Fruit fly (Drosophila melanogaster) whole organism, prepupa: ENCODE data around the gene CG17078.

ENCODE experiments used
- Blimp-1 ChIP-seq: fragments of 200-800 bp; sonication (Bioruptor generic); optimal IDR thresholded peaks from 3 replicates; lab custom pipeline; 2017; ENCODE audit warnings: missing biosample characterization, missing genetic modification characterization, mild to moderate bottlenecking, moderate library complexity, missing genetic modification reagents
- CG10631 ChIP-seq: fragments of 200-800 bp; sonication (Bioruptor generic); optimal IDR thresholded peaks from 2 replicates; lab custom pipeline; 2016; ENCODE audit warnings: missing biosample characterization, missing genetic modification characterization
- CG15336 ChIP-seq: fragments of 200-800 bp; sonication (Bioruptor generic); IDR thresholded peaks from 2 replicates; pipeline ENCODE4 v1.3.6; 2022; ENCODE audit warnings: missing biosample characterization, missing genetic modification characterization
- CG16779 ChIP-seq: fragments of 200-800 bp; sonication (Bioruptor generic); optimal IDR thresholded peaks from 3 replicates; lab custom pipeline; 2017; ENCODE audit warnings: missing biosample characterization, mild to moderate bottlenecking, missing genetic modification characterization
- CG3032 ChIP-seq: fragments of 200-800 bp; optimal IDR thresholded peaks from 2 replicates; lab custom pipeline; 2019; ENCODE audit warnings: missing biosample characterization, mild to moderate bottlenecking, missing genetic modification characterization, moderate library complexity
- CG32006 ChIP-seq: fragments of 200-800 bp; sonication (Bioruptor generic); optimal IDR thresholded peaks from 3 replicates; lab custom pipeline; 2017; ENCODE audit warnings: missing biosample characterization, mild to moderate bottlenecking, missing genetic modification characterization
- CG3919 ChIP-seq: fragments of 200-800 bp; sonication (Bioruptor generic); optimal IDR thresholded peaks from 3 replicates; lab custom pipeline; 2016; ENCODE audit warnings: missing biosample characterization, missing genetic modification characterization
- CG6808 ChIP-seq: fragments of 200-800 bp; sonication (Bioruptor generic); optimal IDR thresholded peaks from 3 replicates; lab custom pipeline; 2017; ENCODE audit warnings: missing biosample characterization, missing genetic modification characterization, mild to moderate bottlenecking, moderate library complexity, missing genetic modification reagents
- CG6854 ChIP-seq: fragments of 200-800 bp; sonication (Bioruptor generic); optimal IDR thresholded peaks from 2 replicates; lab custom pipeline; 2017; ENCODE audit warnings: missing biosample characterization, mild to moderate bottlenecking, missing genetic modification characterization
- CG7368 ChIP-seq: fragments of 200-800 bp; sonication (Bioruptor generic); optimal IDR thresholded peaks from 3 replicates; lab custom pipeline; 2016; ENCODE audit warnings: missing biosample characterization, missing genetic modification characterization
- CG8119 ChIP-seq: fragments of 200-800 bp; sonication (Bioruptor generic); IDR thresholded peaks from 3 replicates; pipeline ENCODE4 v1.3.6; 2022; ENCODE audit warnings: missing biosample characterization, missing genetic modification characterization
- CG8319 ChIP-seq: fragments of 200-800 bp; sonication (Bioruptor generic); optimal IDR thresholded peaks from 3 replicates; lab custom pipeline; 2016; ENCODE audit warnings: missing biosample characterization, missing genetic modification characterization
- CG8632 ChIP-seq: fragments of 200-800 bp; sonication (Bioruptor generic); optimal IDR thresholded peaks from 3 replicates; lab custom pipeline; 2016; ENCODE audit warnings: missing biosample characterization, missing genetic modification characterization
- CG9139 ChIP-seq: fragments of 200-800 bp; sonication (Bioruptor generic); optimal IDR thresholded peaks from 3 replicates; lab custom pipeline; 2017; ENCODE audit warnings: missing biosample characterization, mild to moderate bottlenecking, missing genetic modification characterization
- Eip78C ChIP-seq: fragments of 200-800 bp; sonication (Bioruptor generic); peaks from one replicate; lab custom pipeline; 2016; ENCODE audit warnings: missing biosample characterization, missing genetic modification characterization
- Gug ChIP-seq: fragments of 200-800 bp; sonication (Bioruptor generic); IDR thresholded peaks from 2 replicates; pipeline ENCODE4 v1.3.6; 2022; ENCODE audit warnings: missing biosample characterization, missing genetic modification characterization
- Hr39 ChIP-seq: fragments of 200-800 bp; sonication (Bioruptor generic); optimal IDR thresholded peaks from 2 replicates; lab custom pipeline; 2016; ENCODE audit warnings: missing biosample characterization, missing genetic modification characterization
- Lpt ChIP-seq: fragments of 200-800 bp; sonication (Bioruptor generic); optimal IDR thresholded peaks from 3 replicates; lab custom pipeline; 2016; ENCODE audit warnings: missing biosample characterization, missing genetic modification characterization
- OdsH ChIP-seq: fragments of 200-800 bp; sonication (Bioruptor generic); optimal IDR thresholded peaks from 3 replicates; lab custom pipeline; 2016; ENCODE audit warnings: missing biosample characterization, missing genetic modification characterization
- Sox102F ChIP-seq: fragments of 200-800 bp; sonication (Bioruptor generic); optimal IDR thresholded peaks from 2 replicates; lab custom pipeline; 2016; ENCODE audit warnings: missing biosample characterization, mild to moderate bottlenecking, missing genetic modification characterization
- Sox15 ChIP-seq: fragments of 200-800 bp; sonication (Bioruptor generic); optimal IDR thresholded peaks from 3 replicates; lab custom pipeline; 2016; ENCODE audit warnings: missing biosample characterization, missing genetic modification characterization
- dsx ChIP-seq: fragments of 200-800 bp; optimal IDR thresholded peaks from 3 replicates; lab custom pipeline; 2019; ENCODE audit warnings: missing biosample characterization, mild to moderate bottlenecking, missing genetic modification characterization, moderate library complexity; ENCODE audit not compliant: poor library complexity, severe bottlenecking
- eg ChIP-seq: fragments of 200-800 bp; sonication (Bioruptor generic); IDR thresholded peaks from 3 replicates; pipeline ENCODE4 v1.3.6; 2022; ENCODE audit warnings: missing biosample characterization, missing genetic modification characterization
- fd59A ChIP-seq: fragments of 200-800 bp; sonication (Bioruptor generic); optimal IDR thresholded peaks from 2 replicates; lab custom pipeline; 2017; ENCODE audit warnings: missing biosample characterization, mild to moderate bottlenecking, missing genetic modification characterization, missing genetic modification reagents
- fd85E ChIP-seq: fragments of 200-800 bp; sonication (Bioruptor generic); optimal IDR thresholded peaks from 3 replicates; lab custom pipeline; 2016; ENCODE audit warnings: missing biosample characterization, missing genetic modification characterization
- lz ChIP-seq: fragments of 200-800 bp; sonication (Bioruptor generic); optimal IDR thresholded peaks from 3 replicates; lab custom pipeline; 2016; ENCODE audit warnings: missing biosample characterization, missing genetic modification characterization
- pdm3 ChIP-seq: fragments of 200-800 bp; sonication (Bioruptor generic); optimal IDR thresholded peaks from 3 replicates; lab custom pipeline; 2016; ENCODE audit warnings: missing biosample characterization, missing genetic modification characterization
- spab ChIP-seq: fragments of 200-800 bp; sonication (Bioruptor generic); optimal IDR thresholded peaks from 2 replicates; lab custom pipeline; 2017; ENCODE audit warnings: missing biosample characterization, mild to moderate bottlenecking, missing genetic modification characterization, missing genetic modification reagents
- svp ChIP-seq: fragments of 200-800 bp; sonication (Bioruptor generic); peaks from one replicate; lab custom pipeline; 2016; ENCODE audit warnings: missing biosample characterization, missing genetic modification characterization
- vri ChIP-seq: fragments of 200-800 bp; sonication (Bioruptor generic); optimal IDR thresholded peaks from 3 replicates; lab custom pipeline; 2016; ENCODE audit warnings: missing biosample characterization, mild to moderate bottlenecking, missing genetic modification characterization

CG17078 gene

DNA sequence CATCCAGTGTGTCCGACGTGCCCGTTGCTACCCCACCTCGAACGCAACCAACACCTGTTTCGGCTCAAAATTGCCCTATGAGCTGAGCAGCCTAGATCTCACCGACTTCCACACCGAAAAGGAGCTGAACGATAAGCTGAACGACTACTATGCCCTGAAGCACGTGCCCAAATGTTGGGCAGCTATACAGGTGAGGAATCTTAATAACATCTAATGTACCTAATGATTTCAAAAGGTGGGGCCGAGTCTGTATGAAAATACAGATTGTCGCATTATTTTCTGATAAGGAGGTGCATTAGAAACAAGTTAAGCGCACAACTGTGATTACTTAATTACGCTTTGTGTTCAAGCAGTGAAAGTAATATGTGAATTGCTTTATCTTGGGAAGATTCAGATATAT lies at the start of gene CG17078:
Gene CG17078, minus strand, starts transcription at position 101 of the 400 bp plus-strand sequence.
- TF ChIP-seq pdm3 (no peak), Hr39 (GFP tag; lab: Kevin White, UChicago) (no peak), svp (GFP tag; lab: Kevin White, UChicago) (no peak), CG8632 (no peak), CG6808 (GFP tag; lab: Kevin White, UChicago) (no peak), lz (GFP tag; lab: Kevin White, UChicago) (no peak), CG10631 (GFP tag; lab: Kevin White, UChicago) (no peak), Lpt (no peak), CG8319 (no peak), Gug (GFP tag; lab: Robert Waterston, UW) (no peak), CG7368 (no peak)
- TF ChIP-seq, all 60 proteins: peak for 0

DNA sequence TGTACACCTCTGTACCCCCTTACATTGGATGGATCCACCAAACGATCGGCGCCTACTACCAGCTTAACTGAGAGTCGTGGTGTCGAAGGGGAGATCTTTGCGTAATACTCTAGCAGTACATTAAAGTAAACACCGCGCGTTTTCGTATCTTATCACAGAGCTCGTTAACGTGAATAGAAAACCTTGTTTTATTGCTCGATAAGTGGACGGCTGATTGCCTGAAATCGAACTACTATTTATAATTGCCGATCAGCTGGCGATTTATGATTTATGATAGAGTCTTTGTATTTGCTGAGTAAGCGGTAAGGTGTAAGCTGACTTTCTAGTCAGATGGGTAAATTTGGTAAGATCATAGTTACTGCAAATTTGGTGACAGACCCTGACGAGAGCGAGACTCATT lies 44.9 kb upstream of the CG17078 start:
- TF ChIP-seq pdm3 (no peak), CG9139 (GFP tag; lab: Kevin White, UChicago) (no peak), Sox102F (GFP tag; lab: Kevin White, UChicago) (no peak)
- TF ChIP-seq, all 60 proteins: peak for 0

DNA sequence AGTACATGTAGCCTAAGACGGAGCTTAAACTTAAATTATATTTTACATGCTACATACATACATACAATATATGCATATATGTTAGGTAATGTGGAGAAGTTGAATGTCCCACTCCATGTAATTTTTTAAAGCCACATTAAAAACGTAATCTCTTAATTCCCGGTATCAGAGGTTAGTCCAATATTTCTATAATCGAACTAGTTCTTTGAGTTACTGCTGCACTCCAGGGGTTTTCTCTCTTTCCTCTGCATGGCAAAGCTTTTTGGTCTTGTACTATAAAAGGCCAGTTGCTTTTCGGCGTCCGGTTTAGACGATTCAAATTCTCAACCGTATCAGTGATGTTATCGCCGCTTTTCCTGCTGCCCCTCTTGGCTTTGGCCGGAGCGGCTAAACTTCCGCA lies 43.8 kb upstream of the CG17078 start, which contains the start of gene CG33127:
Gene CG33127, plus strand, starts transcription at position 309 of the 400 bp plus-strand sequence.
- TF ChIP-seq spab (GFP tag; lab: Kevin White, UChicago) (no peak), Eip78C (GFP tag; lab: Kevin White, UChicago) (no peak), OdsH (no peak), CG3032 (tag; lab: Kevin White, UChicago) (no peak)

DNA sequence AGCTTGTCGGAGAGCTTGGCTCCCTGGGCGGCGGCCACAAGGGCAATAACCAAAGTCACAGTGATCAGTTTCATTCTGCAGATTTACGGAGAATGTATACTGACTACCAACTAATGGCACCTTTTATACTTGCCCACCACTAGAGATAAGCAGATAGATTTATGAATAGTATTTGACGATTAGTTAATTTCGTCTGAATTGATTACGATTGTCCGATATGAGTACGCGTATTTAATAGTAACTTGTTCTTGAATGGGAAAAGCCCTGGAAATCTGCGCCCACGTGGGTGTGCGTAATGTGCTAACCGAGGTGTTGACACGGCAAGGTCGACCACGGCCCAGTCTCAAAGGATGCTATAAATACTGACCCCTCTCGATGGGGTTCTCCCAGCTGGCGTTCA lies 43.1 kb upstream of the CG17078 start, which contains the start of gene CG11911:
Gene CG11911, minus strand, starts transcription at position 101 of the 400 bp plus-strand sequence.
- no peak for TF ChIP-seq lz (GFP tag; lab: Kevin White, UChicago)
- TF ChIP-seq vri (GFP tag; lab: Kevin White, UChicago), result no peak
- TF ChIP-seq CG16779 (tag; lab: Kevin White, UChicago), result no peak
- TF ChIP-seq Hr39 (GFP tag; lab: Kevin White, UChicago), result no peak
- TF ChIP-seq fd85E (GFP tag; lab: Kevin White, UChicago), result no peak
- no peak for TF ChIP-seq fd59A (GFP tag; lab: Kevin White, UChicago)
- TF ChIP-seq CG32006 (GFP tag; lab: Kevin White, UChicago), result no peak
- TF ChIP-seq Sox15, result no peak

DNA sequence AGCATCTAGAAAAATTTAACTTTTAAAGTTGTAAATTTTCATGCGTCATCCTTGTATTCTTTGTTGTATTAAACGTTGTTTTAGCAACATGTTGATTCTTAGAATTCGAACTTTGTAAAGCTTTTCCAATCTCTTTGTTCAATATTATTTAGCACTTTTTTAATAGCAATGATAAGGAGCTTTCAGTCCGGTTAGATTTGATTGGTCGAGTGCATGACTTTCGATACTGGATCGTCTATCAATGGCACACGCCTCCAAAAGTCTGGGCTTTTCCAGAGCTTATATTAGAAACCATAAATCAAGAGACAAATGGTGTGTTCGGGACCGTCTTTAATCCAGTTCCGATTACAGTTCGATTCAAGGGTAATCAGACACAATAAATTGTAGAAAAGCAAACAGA lies 41.7 kb upstream of the CG17078 start:
- TF ChIP-seq fd85E (GFP tag; lab: Kevin White, UChicago) (no peak), CG16779 (tag; lab: Kevin White, UChicago) (no peak), CG8119 (GFP tag; lab: Robert Waterston, UW) (no peak), CG10631 (GFP tag; lab: Kevin White, UChicago) (no peak)

DNA sequence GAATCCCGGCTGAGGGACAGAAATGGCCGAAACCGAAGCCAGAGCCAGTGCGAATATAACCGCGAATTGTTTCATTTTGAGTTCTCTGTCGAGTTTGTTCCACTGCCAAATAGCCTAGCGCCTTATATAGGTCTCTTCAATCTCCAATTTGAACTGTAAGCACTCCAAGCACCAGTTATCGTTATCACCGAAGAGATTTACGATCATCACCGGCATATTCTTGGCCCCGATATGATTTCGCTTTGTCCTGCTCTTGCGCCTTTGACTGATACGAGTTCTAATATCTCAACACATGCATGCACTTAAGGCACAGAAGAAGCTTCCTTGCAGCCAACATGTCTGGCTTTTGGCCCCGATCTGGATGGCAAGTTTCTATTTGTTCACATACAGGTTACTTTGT lies 41.1 kb upstream of the CG17078 start, which contains the start of gene CG11912:
Gene CG11912, minus strand, starts transcription at position 101 of the 400 bp plus-strand sequence.
- no peak for TF ChIP-seq CG6854 (GFP tag; lab: Kevin White, UChicago)
- no peak for TF ChIP-seq svp (GFP tag; lab: Kevin White, UChicago)
- TF ChIP-seq CG15336 (GFP tag; lab: Robert Waterston, UW), result no peak
- TF ChIP-seq CG6808 (GFP tag; lab: Kevin White, UChicago), result no peak
- no peak for TF ChIP-seq eg (GFP tag; lab: Robert Waterston, UW)
- TF ChIP-seq Blimp-1 (GFP tag; lab: Kevin White, UChicago), result no peak
- no peak for TF ChIP-seq CG3919 (GFP tag; lab: Kevin White, UChicago)
- TF ChIP-seq dsx (GFP tag; lab: Kevin White, UChicago), result no peak
